Worm (Caenorhabditis elegans): ENCODE data around the gene F53F4.4.

DNA sequence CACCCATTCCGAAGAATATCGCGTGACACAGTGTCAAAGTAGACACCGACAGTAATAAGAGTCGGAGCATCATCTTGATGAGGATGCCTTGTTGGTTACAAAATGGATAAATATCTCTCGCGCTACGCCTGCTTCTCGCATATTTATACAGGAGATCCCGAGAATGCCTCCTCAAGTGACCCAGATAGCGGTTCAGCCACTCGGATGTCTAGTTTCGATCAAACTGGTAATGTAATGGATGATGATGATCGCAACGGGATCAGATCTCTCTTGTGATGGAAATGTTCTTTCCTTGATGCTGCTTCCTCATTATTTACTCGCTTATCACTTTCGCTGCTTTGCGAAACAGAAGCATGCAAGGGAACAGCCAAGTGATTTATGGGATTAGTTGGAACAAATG, 29.3 kb upstream of the F53F4.4 start, which contains the start of gene grl-17:
- TF ChIP-seq snpc-4 (tag; optimal IDR thresholded peaks at IDR 0.05) (no peak), sptf-1 (tag; optimal IDR thresholded peaks at IDR 0.05) (no peak), lin-39 (tag; optimal IDR thresholded peaks at IDR 0.05) (no peak), unc-130 (tag; optimal IDR thresholded peaks at IDR 0.05) (no peak), xbp-1 (tag; optimal IDR thresholded peaks at IDR 0.05) (no peak), F16B12.6 (tag; optimal IDR thresholded peaks at IDR 0.05) (no peak), fkh-10 (GFP tag; optimal IDR thresholded peaks at IDR 0.05) (no peak), pag-3 (tag; optimal IDR thresholded peaks at IDR 0.05; ENCODE audit: borderline replicate concordance, insufficient read depth) (no peak), egl-27 (tag; optimal IDR thresholded peaks at IDR 0.05) (no peak), C34B4.2 (tag; optimal IDR thresholded peaks at IDR 0.05) (no peak), nhr-19 (GFP tag; conservative IDR thresholded peaks at IDR 0.05) (no peak), nhr-11 (tag; optimal IDR thresholded peaks at IDR 0.05) (no peak), nhr-77 (tag; optimal IDR thresholded peaks at IDR 0.05) (no peak), dpl-1 (GFP tag; optimal IDR thresholded peaks at IDR 0.05) (no peak)
